Worm (Caenorhabditis elegans) whole organism, L3 larva: ENCODE data around the gene F20B6.4.

Experiments used
- R02D3.7 ChIP-seq: fragments of 150-350 bp; optimal IDR thresholded peaks from 2 replicates; lab custom pipeline; 2014; ENCODE audit warnings: missing biosample characterization, missing genetic modification characterization
- aly-2 ChIP-seq: fragments of 150-350 bp; optimal IDR thresholded peaks from 2 replicates; lab custom pipeline; 2014; ENCODE audit warnings: missing biosample characterization, missing genetic modification characterization
- ama-1 ChIP-seq: fragments of 150-350 bp; optimal IDR thresholded peaks from 2 replicates; lab custom pipeline; 2018
- ceh-28 ChIP-seq: fragments of 150-350 bp; optimal IDR thresholded peaks from 2 replicates; lab custom pipeline; 2014; ENCODE audit warnings: missing biosample characterization, missing genetic modification reagents, missing genetic modification characterization
- ceh-82 ChIP-seq: fragments of 150-350 bp; optimal IDR thresholded peaks from 2 replicates; lab custom pipeline; 2014; ENCODE audit warnings: missing biosample characterization, missing genetic modification characterization
- ceh-9 ChIP-seq: sonication (generic microtip); optimal IDR thresholded peaks from 2 replicates; lab custom pipeline; 2018; ENCODE audit warnings: missing biosample characterization, missing genetic modification characterization
- daf-12 ChIP-seq: fragments of 150-350 bp; optimal IDR thresholded peaks from 2 replicates; lab custom pipeline; 2014; ENCODE audit warnings: missing biosample characterization, missing genetic modification reagents, missing genetic modification characterization
- elt-2 ChIP-seq: sonication (generic microtip); optimal IDR thresholded peaks from 2 replicates; lab custom pipeline; 2016; ENCODE audit warnings: missing genetic modification reagents, mild to moderate bottlenecking, missing genetic modification characterization, missing compliant biosample characterization
- fkh-2 ChIP-seq: fragments of 150-350 bp; optimal IDR thresholded peaks from 2 replicates; lab custom pipeline; 2014; ENCODE audit warnings: missing biosample characterization, missing genetic modification reagents, missing genetic modification characterization
- jun-1 ChIP-seq: fragments of 150-350 bp; optimal IDR thresholded peaks from 2 replicates; lab custom pipeline; 2014; ENCODE audit warnings: missing biosample characterization, missing genetic modification reagents, missing genetic modification characterization
- lin-39 ChIP-seq: fragments of 150-350 bp; optimal IDR thresholded peaks from 2 replicates; lab custom pipeline; 2018; ENCODE audit warnings: missing biosample characterization, missing genetic modification reagents, missing genetic modification characterization
- mdl-1 ChIP-seq: fragments of 150-350 bp; optimal IDR thresholded peaks from 2 replicates; lab custom pipeline; 2014; ENCODE audit warnings: missing biosample characterization, missing genetic modification characterization
- nfya-1 ChIP-seq: sonication (generic microtip); optimal IDR thresholded peaks from 2 replicates; lab custom pipeline; 2017; ENCODE audit warnings: missing genetic modification characterization, mild to moderate bottlenecking, missing compliant biosample characterization, antibody characterized with exemption, moderate library complexity; ENCODE audit not compliant: insufficient read depth
- nhr-23 ChIP-seq: fragments of 150-350 bp; optimal IDR thresholded peaks from 2 replicates; lab custom pipeline; 2014; ENCODE audit warnings: missing biosample characterization, missing genetic modification reagents, missing genetic modification characterization
- nhr-25 ChIP-seq: sonication (generic microtip); optimal IDR thresholded peaks from 2 replicates; lab custom pipeline; 2017; ENCODE audit warnings: missing biosample characterization, missing genetic modification characterization
- nhr-43 ChIP-seq: sonication (generic microtip); optimal IDR thresholded peaks from 2 replicates; lab custom pipeline; 2016; ENCODE audit warnings: mild to moderate bottlenecking, missing genetic modification characterization, missing compliant biosample characterization; ENCODE audit not compliant: poor library complexity, severe bottlenecking
- nhr-67 ChIP-seq: fragments of 150-350 bp; optimal IDR thresholded peaks from 2 replicates; lab custom pipeline; 2014; ENCODE audit warnings: missing biosample characterization, missing genetic modification characterization
- pqm-1 ChIP-seq: fragments of 150-350 bp; optimal IDR thresholded peaks from 2 replicates; lab custom pipeline; 2017; ENCODE audit warnings: missing biosample characterization, missing genetic modification characterization, inconsistent platforms
- snpc-4 ChIP-seq: fragments of 150-350 bp; optimal IDR thresholded peaks from 2 replicates; lab custom pipeline; 2014; ENCODE audit warnings: missing biosample characterization, missing genetic modification characterization
- unc-62 ChIP-seq: fragments of 150-350 bp; sonication (generic microtip); optimal IDR thresholded peaks from 4 replicates; lab custom pipeline; 2014; ENCODE audit warnings: missing biosample characterization, missing genetic modification reagents, missing genetic modification characterization
- zag-1 ChIP-seq: fragments of 150-350 bp; optimal IDR thresholded peaks from 2 replicates; lab custom pipeline; 2014; ENCODE audit warnings: missing biosample characterization, missing genetic modification characterization

F20B6.4 gene

DNA sequence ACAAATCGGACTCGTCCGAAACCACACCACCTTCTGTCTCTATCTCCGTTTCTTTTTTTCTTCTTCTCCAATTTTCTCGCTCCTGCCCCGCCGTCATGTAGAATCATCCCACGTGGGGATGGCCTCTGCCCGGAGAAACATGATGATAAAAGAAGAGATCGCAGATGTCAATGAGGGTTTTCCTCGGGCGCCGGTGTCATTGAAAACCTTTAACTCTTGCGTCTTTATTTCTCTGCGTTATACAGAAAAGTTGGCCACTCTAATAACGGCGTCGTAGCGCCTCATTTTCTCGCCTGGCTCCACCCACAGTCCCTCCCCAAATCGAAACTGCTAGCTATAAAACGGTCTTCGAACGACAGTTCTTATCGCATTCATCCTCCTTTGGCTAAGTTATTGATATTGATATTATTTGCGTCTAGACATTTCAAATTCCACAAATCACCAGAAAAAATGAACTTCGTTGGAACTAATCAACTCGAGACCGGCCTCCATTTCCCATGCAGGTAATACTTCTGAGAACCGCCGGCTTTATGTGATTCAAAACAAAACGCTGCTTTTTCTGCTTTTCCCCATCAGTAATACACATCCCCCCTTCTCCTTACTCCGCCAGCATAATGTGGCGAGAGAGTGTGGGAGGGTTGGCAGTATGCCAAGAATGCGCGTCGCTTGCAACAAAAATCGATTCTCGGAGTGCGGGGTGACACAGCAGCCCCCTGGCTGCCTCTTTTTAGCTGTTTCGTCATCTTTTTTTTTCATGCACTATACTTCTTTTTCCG lies 51.1 kb downstream of the F20B6.4 start (continued):
- TF ChIP-seq ceh-28 (tag; lab: Kevin White, UChicago): peak; percentile 68
- peak; percentile 64 for TF ChIP-seq nhr-43 (tag; lab: Kevin White, UChicago)
- no peak for TF ChIP-seq fkh-2
- no peak for TF ChIP-seq aly-2 (tag; lab: Kevin White, UChicago)
- TF ChIP-seq R02D3.7 (tag; lab: Kevin White, UChicago): no peak
- TF ChIP-seq elt-2: peak; percentile 86
- no peak for TF ChIP-seq snpc-4
- peak; percentile 84 for TF ChIP-seq lin-39 (tag; lab: Kevin White, UChicago)
- peak; percentile 57 for TF ChIP-seq nfya-1 (tag; lab: Kevin White, UChicago)
- TF ChIP-seq nhr-67 (tag; lab: Kevin White, UChicago): no peak
- no peak for TF ChIP-seq zag-1 (tag; lab: Kevin White, UChicago)
- peak; percentile 88 for TF ChIP-seq mdl-1 (tag; lab: Kevin White, UChicago)
- TF ChIP-seq ceh-82 (tag; lab: Kevin White, UChicago): peak; percentile 8

DNA sequence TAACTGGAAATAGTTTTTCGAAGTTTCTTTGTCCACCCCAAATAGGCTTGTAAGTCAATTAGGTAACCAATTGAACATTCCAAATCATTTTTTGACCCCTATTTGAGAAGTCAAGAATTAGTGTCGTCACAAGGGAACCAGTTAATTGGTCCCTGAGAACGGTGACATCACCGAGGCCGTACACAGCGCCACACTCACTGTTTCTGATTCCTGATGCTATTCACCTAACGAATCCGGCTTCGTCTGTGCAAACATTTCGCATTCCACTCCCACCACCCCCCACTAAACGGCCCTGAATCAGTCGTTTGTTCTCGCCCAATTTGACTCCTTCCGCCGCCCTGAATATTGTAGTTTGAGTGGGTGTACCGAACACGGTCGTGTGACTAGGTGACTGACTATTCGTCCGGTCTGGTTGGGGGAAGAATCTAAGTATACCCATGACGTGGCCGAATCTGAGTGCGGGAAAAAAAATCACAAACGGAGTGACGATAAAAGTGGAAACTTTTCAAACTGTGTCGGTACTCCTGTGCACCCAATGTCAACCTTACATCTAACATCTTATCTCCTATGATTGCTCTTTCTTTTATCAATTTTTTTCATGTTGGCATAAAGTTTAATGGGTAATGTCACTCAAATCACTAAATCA lies 52.1 kb downstream of the F20B6.4 start:
- TF ChIP-seq daf-12: no peak
- TF ChIP-seq ceh-9 (tag; lab: Kevin White, UChicago): no peak
- peak; percentile 87 for TF ChIP-seq nhr-25 (tag; lab: Kevin White, UChicago)
- TF ChIP-seq unc-62 (GFP tag; lab: Kevin White, UChicago): no peak
- TF ChIP-seq nhr-23: peak; percentile 13
- peak; percentile 43 for TF ChIP-seq nfya-1 (tag; lab: Kevin White, UChicago)
- TF ChIP-seq elt-2: peak; percentile 79
- TF ChIP-seq pqm-1 (tag; lab: Kevin White, UChicago): peak; percentile 65
- peak; percentile 89 for TF ChIP-seq ama-1 (lab: Kevin White, UChicago)
- peak; percentile 25 for TF ChIP-seq nhr-43 (tag; lab: Kevin White, UChicago)
- TF ChIP-seq jun-1 (tag; lab: Kevin White, UChicago): peak; percentile 53
